Worm (Caenorhabditis elegans) whole organism, dauer: ENCODE measurements around the gene T08B1.1.

Experiments used
- unc-62 ChIP-seq: sonication (generic microtip); optimal IDR thresholded peaks from 2 replicates; lab custom pipeline; 2017; ENCODE audit warnings: missing biosample characterization, missing genetic modification reagents, missing genetic modification characterization

T08B1.1 gene

ce11 chrV:1986954-1987353 is at the start of gene T08B1.1:
TSS of gene T08B1.1 (minus strand) at chrV:1987045.
- TF ChIP-seq unc-62 = no peak

- no peak for TF ChIP-seq unc-62
Observed at ce11 chrV:2035545-2035944, 48.7 kb upstream of the T08B1.1 start, which contains the start of gene srab-23. TSS of gene srab-23 (minus strand) at chrV:2035645.

- no peak for TF ChIP-seq unc-62
Observed at ce11 chrV:2031454-2031853, 44.6 kb upstream of the T08B1.1 start, which contains the start of gene hil-6. TSS of gene hil-6 (minus strand) at chrV:2031554.

- no peak for TF ChIP-seq unc-62
Observed at ce11 chrV:2030661-2031060, 43.8 kb upstream of the T08B1.1 start.

ce11 chrV:2029877-2030276 is 43.0 kb upstream of the T08B1.1 start, which contains the start of gene F59A7.12:
TSS of gene F59A7.12 (plus strand) at chrV:2030177.
- TF ChIP-seq unc-62 = no peak

ce11 chrV:2027787-2028186 is 40.9 kb upstream of the T08B1.1 start, which contains the start of gene srab-13:
TSS of gene srab-13 (minus strand) at chrV:2027887.
- TF ChIP-seq unc-62 = no peak

ce11 chrV:2022374-2022773 is 35.5 kb upstream of the T08B1.1 start, which contains the start of gene F59A7.5:
TSS of gene F59A7.5 (plus strand) at chrV:2022674.
- TF ChIP-seq unc-62 = no peak

- no peak for TF ChIP-seq unc-62
Observed at ce11 chrV:2021283-2021682, 34.4 kb upstream of the T08B1.1 start.

- no peak for TF ChIP-seq unc-62
Observed at ce11 chrV:2018689-2019088, 31.8 kb upstream of the T08B1.1 start, which contains the start of gene F59A7.14. TSS of gene F59A7.14 (plus strand) at chrV:2018989.

- TF ChIP-seq unc-62 = no peak
Observed at ce11 chrV:2016428-2016827, 29.6 kb upstream of the T08B1.1 start, which contains the start of gene F59A7.2. TSS of gene F59A7.2 (minus strand) at chrV:2016528.

ce11 chrV:2013824-2014223 is 27.0 kb upstream of the T08B1.1 start, which contains the start of gene F59A7.11:
TSS of gene F59A7.11 (minus strand) at chrV:2013924.
- no peak for TF ChIP-seq unc-62

- no peak for TF ChIP-seq unc-62
Observed at ce11 chrV:2011777-2012176, 24.9 kb upstream of the T08B1.1 start, which contains the start of gene F59A7.7. TSS of gene F59A7.7 (plus strand) at chrV:2012077.

ce11 chrV:2008412-2008811 is 21.6 kb upstream of the T08B1.1 start:
- TF ChIP-seq unc-62 = no peak

- TF ChIP-seq unc-62 = no peak
Observed at ce11 chrV:2004659-2005058, 17.8 kb upstream of the T08B1.1 start, which contains the start of gene cysl-4. TSS of gene cysl-4 (plus strand) at chrV:2004959.

ce11 chrV:2004229-2004628 is 17.4 kb upstream of the T08B1.1 start, which contains the start of gene clec-206:
TSS of gene clec-206 (minus strand) at chrV:2004329.
- TF ChIP-seq unc-62 = no peak

ce11 chrV:1999531-2000094 is 12.8 kb upstream of the T08B1.1 start, which contains the start of gene alh-5:
TSS of gene alh-5 (minus strand) at chrV:1999581.
- TF ChIP-seq unc-62 = no peak

ce11 chrV:1998358-1998757 is 11.5 kb upstream of the T08B1.1 start:
- TF ChIP-seq unc-62 = no peak

ce11 chrV:1992515-1992968 is 5.7 kb upstream of the T08B1.1 start, which contains the start of gene tnt-4:
TSS of gene tnt-4 (minus strand) at chrV:1992918.
- TF ChIP-seq unc-62 = no peak
